Worm (Caenorhabditis elegans): ENCODE data around the gene srlf-9.

srlf-9 gene

DNA sequence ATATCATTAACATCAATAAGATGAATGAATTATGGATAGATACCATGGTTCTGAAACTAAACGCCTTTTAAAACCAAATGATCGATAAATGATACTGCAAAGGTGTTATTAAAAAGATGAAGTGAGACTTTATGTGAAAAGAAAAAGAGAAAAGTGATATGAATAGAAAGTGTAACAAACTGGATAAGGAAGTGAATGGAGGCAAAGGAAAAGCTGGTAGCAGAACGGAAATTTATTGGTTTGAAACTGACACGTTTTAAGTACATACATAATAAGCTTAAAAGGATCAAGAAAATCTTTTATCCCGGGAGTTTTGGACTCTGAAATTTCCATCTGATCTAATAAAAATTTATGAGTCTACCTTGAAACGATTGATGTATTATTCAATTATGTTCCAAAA lies 28.1 kb upstream of the srlf-9 start, which contains the start of gene bli-5:
TSS of gene bli-5 (minus strand) at position 101 of the 400 bp plus-strand sequence.
- TF ChIP-seq sea-1 (GFP tag; conservative IDR thresholded peaks at IDR 0.05), result no peak
- no peak for TF ChIP-seq ceh-36 (tag; optimal IDR thresholded peaks at IDR 0.05)
- no peak for TF ChIP-seq hmbx-1 (tag; optimal IDR thresholded peaks at IDR 0.05)
- TF ChIP-seq ceh-13 (GFP tag; optimal IDR thresholded peaks at IDR 0.05), result no peak
- no peak for TF ChIP-seq flt-1 (GFP tag; IDR thresholded peaks at IDR 0.05)
- no peak for TF ChIP-seq pes-1 (GFP tag; IDR thresholded peaks at IDR 0.05)
- no peak for TF ChIP-seq ama-1 (optimal IDR thresholded peaks at IDR 0.05)
- no peak for TF ChIP-seq tra-4 (tag; optimal IDR thresholded peaks at IDR 0.05)
- TF ChIP-seq B0310.2 (tag; optimal IDR thresholded peaks at IDR 0.05), result no peak
- TF ChIP-seq hnd-1 (tag; optimal IDR thresholded peaks at IDR 0.05), result no peak
- TF ChIP-seq tbx-11 (GFP tag; IDR thresholded peaks at IDR 0.05), result no peak
- no peak for TF ChIP-seq ets-7 (tag; optimal IDR thresholded peaks at IDR 0.05)
- no peak for TF ChIP-seq F13C5.2 (tag; optimal IDR thresholded peaks at IDR 0.05)
- TF ChIP-seq scrt-1 (GFP tag; IDR thresholded peaks at IDR 0.05), result no peak
- TF ChIP-seq aly-1 (tag; optimal IDR thresholded peaks at IDR 0.05), result no peak
- no peak for TF ChIP-seq hmg-4 (GFP tag; optimal IDR thresholded peaks at IDR 0.05)
- no peak for TF ChIP-seq tbx-37 (GFP tag; conservative IDR thresholded peaks at IDR 0.05)

ce11 chrIII:13427817-13428216 lies 26.2 kb upstream of the srlf-9 start:
- TF ChIP-seq sea-1 (GFP tag; conservative IDR thresholded peaks at IDR 0.05), result no peak
- TF ChIP-seq hmg-4 (GFP tag; optimal IDR thresholded peaks at IDR 0.05), result no peak
- TF ChIP-seq ceh-13 (GFP tag; optimal IDR thresholded peaks at IDR 0.05), result no peak
- no peak for TF ChIP-seq tbx-11 (GFP tag; IDR thresholded peaks at IDR 0.05)
- no peak for TF ChIP-seq hnd-1 (tag; optimal IDR thresholded peaks at IDR 0.05)
- no peak for TF ChIP-seq hmbx-1 (tag; optimal IDR thresholded peaks at IDR 0.05)
- TF ChIP-seq flt-1 (GFP tag; IDR thresholded peaks at IDR 0.05), result no peak
- TF ChIP-seq tbx-37 (GFP tag; conservative IDR thresholded peaks at IDR 0.05), result no peak
- TF ChIP-seq ceh-36 (tag; optimal IDR thresholded peaks at IDR 0.05), result no peak
- no peak for TF ChIP-seq scrt-1 (GFP tag; IDR thresholded peaks at IDR 0.05)
- TF ChIP-seq aly-1 (tag; optimal IDR thresholded peaks at IDR 0.05), result no peak
- no peak for TF ChIP-seq pes-1 (GFP tag; IDR thresholded peaks at IDR 0.05)
- TF ChIP-seq ets-7 (tag; optimal IDR thresholded peaks at IDR 0.05), result no peak
- no peak for TF ChIP-seq ama-1 (optimal IDR thresholded peaks at IDR 0.05)
- TF ChIP-seq F13C5.2 (tag; optimal IDR thresholded peaks at IDR 0.05), result no peak
- TF ChIP-seq tra-4 (tag; optimal IDR thresholded peaks at IDR 0.05), result no peak

DNA sequence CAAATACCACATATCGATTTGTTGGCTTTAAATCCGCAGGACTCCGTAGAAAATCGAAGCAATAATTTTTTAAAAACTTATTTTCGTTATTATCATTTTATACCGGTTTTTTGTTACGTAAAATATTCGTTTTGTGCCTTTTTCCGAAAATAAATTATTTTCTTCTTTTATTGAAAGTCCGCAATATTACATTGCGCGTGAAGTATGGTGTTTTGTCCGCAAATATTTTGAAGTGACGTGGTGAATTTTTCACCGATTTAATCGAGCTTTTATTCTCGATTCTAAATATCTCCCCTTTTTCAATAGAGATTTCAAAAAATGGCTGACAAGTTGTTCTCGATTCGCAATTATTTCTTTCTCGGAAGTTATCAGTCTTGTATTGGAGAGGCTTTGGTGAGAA lies 24.5 kb upstream of the srlf-9 start, which contains the start of gene cope-1:
TSS of gene cope-1 (plus strand) at position 229 of the 400 bp plus-strand sequence.
- no peak for TF ChIP-seq sea-1 (GFP tag; conservative IDR thresholded peaks at IDR 0.05)
- no peak for TF ChIP-seq flt-1 (GFP tag; IDR thresholded peaks at IDR 0.05)
- no peak for TF ChIP-seq ceh-36 (tag; optimal IDR thresholded peaks at IDR 0.05)
- TF ChIP-seq tra-4 (tag; optimal IDR thresholded peaks at IDR 0.05), result no peak
- no peak for TF ChIP-seq ets-7 (tag; optimal IDR thresholded peaks at IDR 0.05)
- TF ChIP-seq hmbx-1 (tag; optimal IDR thresholded peaks at IDR 0.05), result no peak
- no peak for TF ChIP-seq ceh-13 (GFP tag; optimal IDR thresholded peaks at IDR 0.05)
- no peak for TF ChIP-seq ama-1 (optimal IDR thresholded peaks at IDR 0.05)
- TF ChIP-seq hmg-4 (GFP tag; optimal IDR thresholded peaks at IDR 0.05), result no peak
- no peak for TF ChIP-seq scrt-1 (GFP tag; IDR thresholded peaks at IDR 0.05)
- TF ChIP-seq aly-1 (tag; optimal IDR thresholded peaks at IDR 0.05), result no peak

DNA sequence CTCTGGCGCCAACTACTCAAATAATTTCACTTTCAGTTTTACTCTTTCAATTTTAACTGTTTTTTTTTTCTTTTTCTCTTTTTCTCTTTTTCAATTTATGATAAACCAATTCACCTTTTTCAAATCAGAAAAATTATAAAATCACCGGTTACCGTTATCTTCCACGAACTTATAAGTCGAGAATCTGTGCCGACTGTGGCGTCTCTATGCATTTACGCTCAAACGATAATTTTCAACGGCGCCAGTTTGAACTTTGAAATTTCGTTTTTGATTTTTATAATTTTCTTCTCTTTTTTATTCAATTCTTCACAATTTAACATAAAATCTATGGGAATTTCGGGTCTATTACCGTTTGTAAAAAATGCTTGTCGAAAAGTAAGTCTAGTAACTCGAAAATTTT lies 21.8 kb upstream of the srlf-9 start, which contains the start of gene exo-1:
TSS of gene exo-1 (plus strand) at position 101 of the 400 bp plus-strand sequence.
- TF ChIP-seq ceh-36 (tag; optimal IDR thresholded peaks at IDR 0.05) (no peak), hmbx-1 (tag; optimal IDR thresholded peaks at IDR 0.05) (no peak), tbx-37 (GFP tag; conservative IDR thresholded peaks at IDR 0.05) (no peak), ets-7 (tag; optimal IDR thresholded peaks at IDR 0.05) (no peak), scrt-1 (GFP tag; IDR thresholded peaks at IDR 0.05) (no peak), pes-1 (GFP tag; IDR thresholded peaks at IDR 0.05) (no peak), sea-1 (GFP tag; conservative IDR thresholded peaks at IDR 0.05) (no peak), hmg-4 (GFP tag; optimal IDR thresholded peaks at IDR 0.05) (no peak), F13C5.2 (tag; optimal IDR thresholded peaks at IDR 0.05) (no peak), ceh-13 (GFP tag; optimal IDR thresholded peaks at IDR 0.05) (no peak), aly-1 (tag; optimal IDR thresholded peaks at IDR 0.05) (no peak), hnd-1 (tag; optimal IDR thresholded peaks at IDR 0.05) (no peak), B0310.2 (tag; optimal IDR thresholded peaks at IDR 0.05) (no peak), flt-1 (GFP tag; IDR thresholded peaks at IDR 0.05) (no peak), tbx-11 (GFP tag; IDR thresholded peaks at IDR 0.05) (no peak), ama-1 (optimal IDR thresholded peaks at IDR 0.05) (no peak), tra-4 (tag; optimal IDR thresholded peaks at IDR 0.05) (no peak)

DNA sequence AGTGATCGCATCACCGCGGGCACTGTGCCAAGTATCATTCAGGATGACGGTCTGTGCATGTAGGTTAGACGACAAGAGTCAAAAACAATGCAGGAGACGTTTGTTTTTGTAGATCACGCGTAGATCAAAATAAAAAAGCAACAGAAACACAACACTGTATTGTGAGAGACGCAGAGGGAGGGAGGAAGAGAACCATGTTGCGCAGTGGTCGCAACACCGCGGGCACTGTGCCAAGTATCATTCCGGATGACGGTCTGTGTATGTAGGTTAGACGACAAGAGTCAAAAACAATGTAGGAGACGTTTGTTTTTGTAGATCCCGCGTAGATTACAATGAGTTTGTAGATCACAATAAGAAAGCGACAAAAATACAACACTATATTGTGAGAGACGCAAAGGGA lies 17.4 kb upstream of the srlf-9 start:
- no peak for TF ChIP-seq ceh-13 (GFP tag; optimal IDR thresholded peaks at IDR 0.05)
- no peak for TF ChIP-seq sea-1 (GFP tag; conservative IDR thresholded peaks at IDR 0.05)
- no peak for TF ChIP-seq flt-1 (GFP tag; IDR thresholded peaks at IDR 0.05)

- no peak for TF ChIP-seq pes-1 (GFP tag; IDR thresholded peaks at IDR 0.05)
- TF ChIP-seq ama-1 (optimal IDR thresholded peaks at IDR 0.05), result no peak
- no peak for TF ChIP-seq aly-1 (tag; optimal IDR thresholded peaks at IDR 0.05)
- no peak for TF ChIP-seq B0310.2 (tag; optimal IDR thresholded peaks at IDR 0.05)
- no peak for TF ChIP-seq scrt-1 (GFP tag; IDR thresholded peaks at IDR 0.05)
- no peak for TF ChIP-seq tbx-37 (GFP tag; conservative IDR thresholded peaks at IDR 0.05)
- TF ChIP-seq ets-7 (tag; optimal IDR thresholded peaks at IDR 0.05), result no peak
- no peak for TF ChIP-seq hnd-1 (tag; optimal IDR thresholded peaks at IDR 0.05)
- TF ChIP-seq ceh-36 (tag; optimal IDR thresholded peaks at IDR 0.05), result no peak
- no peak for TF ChIP-seq ceh-13 (GFP tag; optimal IDR thresholded peaks at IDR 0.05)
- no peak for TF ChIP-seq F13C5.2 (tag; optimal IDR thresholded peaks at IDR 0.05)
- no peak for TF ChIP-seq tra-4 (tag; optimal IDR thresholded peaks at IDR 0.05)
- no peak for TF ChIP-seq sea-1 (GFP tag; conservative IDR thresholded peaks at IDR 0.05)
- no peak for TF ChIP-seq hmbx-1 (tag; optimal IDR thresholded peaks at IDR 0.05)
- no peak for TF ChIP-seq tbx-11 (GFP tag; IDR thresholded peaks at IDR 0.05)
- TF ChIP-seq hmg-4 (GFP tag; optimal IDR thresholded peaks at IDR 0.05), result no peak
These were observed 9.6 kb upstream of the srlf-9 start for ce11 chrIII:13411202-13411601.

ce11 chrIII:13409498-13409897 lies 7.9 kb upstream of the srlf-9 start, which contains the start of gene myo-6:
myo-6 (plus strand) TSS chrIII:13409798.
- no peak for TF ChIP-seq pes-1 (GFP tag; IDR thresholded peaks at IDR 0.05)
- TF ChIP-seq aly-1 (tag; optimal IDR thresholded peaks at IDR 0.05), result no peak
- TF ChIP-seq sea-1 (GFP tag; conservative IDR thresholded peaks at IDR 0.05), result no peak
- no peak for TF ChIP-seq tra-4 (tag; optimal IDR thresholded peaks at IDR 0.05)

All from whole organism, early embryonic.